Fruit fly (Drosophila melanogaster) whole organism, embryonic: ENCODE results near the gene Klp10A.
A peak's percentile ranks its signal among the peaks of the same experiment; 100 is the strongest.

Source experiments
- Antp ChIP-seq: fragments of 200-800 bp; sonication (Bioruptor generic); optimal IDR thresholded peaks from 3 replicates; lab custom pipeline; 2016; ENCODE audit warnings: missing biosample characterization, missing genetic modification characterization
- CG10274 ChIP-seq: fragments of 200-800 bp; sonication (Bioruptor generic); optimal IDR thresholded peaks from 3 replicates; lab custom pipeline; 2017; ENCODE audit warnings: missing biosample characterization, mild to moderate bottlenecking, missing genetic modification characterization
- CG12659 ChIP-seq: fragments of 200-800 bp; sonication (Bioruptor generic); optimal IDR thresholded peaks from 3 replicates; lab custom pipeline; 2017; ENCODE audit warnings: mild to moderate bottlenecking, missing biosample characterization, missing genetic modification reagents, missing genetic modification characterization
- CG13287 ChIP-seq: fragments of 200-800 bp; sonication (Bioruptor generic); IDR thresholded peaks from 2 replicates; pipeline ENCODE4 v1.3.6; 2022; ENCODE audit warnings: missing biosample characterization, missing genetic modification characterization; ENCODE audit not compliant: partially characterized antibody
- CG14710 ChIP-seq: fragments of 200-800 bp; sonication (Bioruptor generic); optimal IDR thresholded peaks from 3 replicates; lab custom pipeline; 2019; ENCODE audit warnings: missing biosample characterization, mild to moderate bottlenecking, missing genetic modification characterization, moderate library complexity
- CG15514 ChIP-seq: fragments of 200-800 bp; sonication (Bioruptor generic); optimal IDR thresholded peaks from 3 replicates; lab custom pipeline; 2017; ENCODE audit warnings: missing biosample characterization, missing genetic modification characterization, mild to moderate bottlenecking, moderate library complexity, missing genetic modification reagents
- CG15601 ChIP-seq: fragments of 200-800 bp; sonication (Bioruptor generic); optimal IDR thresholded peaks from 3 replicates; lab custom pipeline; 2019; ENCODE audit warnings: missing biosample characterization, mild to moderate bottlenecking, missing genetic modification characterization, moderate library complexity
- CG15696 ChIP-seq: fragments of 200-800 bp; sonication (Bioruptor generic); optimal IDR thresholded peaks from 2 replicates; lab custom pipeline; 2019; ENCODE audit warnings: missing biosample characterization, mild to moderate bottlenecking, missing genetic modification characterization, moderate library complexity
- CG17186 ChIP-seq: fragments of 200-800 bp; sonication (Bioruptor generic); optimal IDR thresholded peaks from 3 replicates; lab custom pipeline; 2017; ENCODE audit warnings: missing biosample characterization, missing genetic modification reagents, missing genetic modification characterization
- CG18011 ChIP-seq: fragments of 200-800 bp; sonication (Bioruptor generic); optimal IDR thresholded peaks from 2 replicates; lab custom pipeline; 2017; ENCODE audit warnings: missing biosample characterization, missing genetic modification characterization, mild to moderate bottlenecking, moderate library complexity, missing genotype
- CG2129 ChIP-seq: fragments of 200-800 bp; sonication (Bioruptor generic); IDR thresholded peaks from 2 replicates; pipeline ENCODE4 v1.3.6; 2022; ENCODE audit warnings: missing biosample characterization, missing genetic modification characterization; ENCODE audit not compliant: partially characterized antibody
- CG2199 ChIP-seq: fragments of 200-800 bp; sonication (Bioruptor generic); IDR thresholded peaks from 3 replicates; pipeline ENCODE4 v1.3.6; 2022; ENCODE audit warnings: missing biosample characterization, missing genetic modification characterization
- CG6765 ChIP-seq: fragments of 200-800 bp; sonication (Bioruptor generic); optimal IDR thresholded peaks from 3 replicates; lab custom pipeline; 2017; ENCODE audit warnings: missing biosample characterization, mild to moderate bottlenecking, missing genetic modification characterization
- CG7372 ChIP-seq: fragments of 200-800 bp; sonication (Bioruptor generic); IDR thresholded peaks from 2 replicates; pipeline ENCODE4 v1.3.6; 2022; ENCODE audit warnings: missing biosample characterization, missing genetic modification characterization
- CG7786 ChIP-seq: fragments of 200-800 bp; sonication (Bioruptor generic); optimal IDR thresholded peaks from 2 replicates; lab custom pipeline; 2016; ENCODE audit warnings: missing biosample characterization, missing genetic modification characterization
- CG7963 ChIP-seq: fragments of 200-800 bp; sonication (Bioruptor generic); IDR thresholded peaks from 3 replicates; pipeline ENCODE4 v1.3.6; 2022; ENCODE audit warnings: missing biosample characterization, missing genetic modification characterization; ENCODE audit not compliant: partially characterized antibody
- CG8359 ChIP-seq: fragments of 200-800 bp; sonication (Bioruptor generic); optimal IDR thresholded peaks from 2 replicates; lab custom pipeline; 2017; ENCODE audit warnings: missing biosample characterization, mild to moderate bottlenecking, missing genetic modification characterization, borderline replicate concordance
- CG9932 ChIP-seq: fragments of 200-800 bp; sonication (Bioruptor generic); IDR thresholded peaks from 2 replicates; pipeline ENCODE4 v1.3.6; 2022; ENCODE audit warnings: missing biosample characterization, missing genetic modification characterization
- D19B ChIP-seq: fragments of 200-800 bp; sonication (Bioruptor generic); optimal IDR thresholded peaks from 2 replicates; lab custom pipeline; 2017; ENCODE audit warnings: missing biosample characterization, mild to moderate bottlenecking, missing genetic modification characterization
- Ets65A ChIP-seq: fragments of 200-800 bp; sonication (Bioruptor generic); peaks from one replicate; lab custom pipeline; 2016; ENCODE audit warnings: missing biosample characterization, missing genetic modification characterization
- Gsc ChIP-seq: fragments of 200-800 bp; sonication (Bioruptor generic); IDR thresholded peaks from 2 replicates; pipeline ENCODE4 v1.3.6; 2022; ENCODE audit warnings: missing biosample characterization, missing genetic modification characterization
- Hr51 ChIP-seq, 2 experiments: fragments of 200-800 bp; sonication (Bioruptor generic); optimal IDR thresholded peaks; 2 replicates in 1 of 2; 3 replicates in 1 of 2; lab custom pipeline; 2016 to 2018; ENCODE audit warnings: missing biosample characterization in 2 of 2, missing genetic modification characterization in 2 of 2, mild to moderate bottlenecking in 1 of 2, moderate library complexity in 1 of 2
- Jarid2 ChIP-seq: fragments of 200-800 bp; sonication (Bioruptor generic); optimal IDR thresholded peaks from 3 replicates; lab custom pipeline; 2017; ENCODE audit warnings: mild to moderate bottlenecking, missing biosample characterization, missing genetic modification reagents, missing genetic modification characterization
- Lim3 ChIP-seq: fragments of 200-800 bp; sonication (Bioruptor generic); IDR thresholded peaks from 2 replicates; pipeline ENCODE4 v1.3.6; 2022; ENCODE audit warnings: missing biosample characterization, missing genetic modification characterization
- Pdp1 ChIP-seq, 2 experiments: fragments of 200-800 bp; sonication (Bioruptor generic); optimal IDR thresholded peaks; 3 replicates each; lab custom pipeline; 2016; ENCODE audit warnings: missing biosample characterization in 2 of 2, missing genetic modification characterization in 2 of 2, mild to moderate bottlenecking in 1 of 2, moderate library complexity in 1 of 2
- TFAM ChIP-seq: fragments of 200-800 bp; sonication (Bioruptor generic); optimal IDR thresholded peaks from 2 replicates; lab custom pipeline; 2017; ENCODE audit warnings: missing biosample characterization, missing genetic modification characterization, inconsistent platforms
- ash1 ChIP-seq: fragments of 200-800 bp; sonication (Bioruptor generic); optimal IDR thresholded peaks from 2 replicates; lab custom pipeline; 2018; ENCODE audit warnings: missing biosample characterization, mild to moderate bottlenecking, missing genetic modification characterization
- bigmax ChIP-seq: fragments of 200-800 bp; sonication (Bioruptor generic); optimal IDR thresholded peaks from 2 replicates; lab custom pipeline; 2018; ENCODE audit warnings: missing biosample characterization, mild to moderate bottlenecking, missing genetic modification characterization
- croc ChIP-seq: fragments of 200-800 bp; sonication (Bioruptor generic); conservative IDR thresholded peaks from 3 replicates; pipeline ENCODE4 v1.3.6; 2022; ENCODE audit warnings: missing biosample characterization, missing genetic modification characterization
- crol ChIP-seq: fragments of 200-800 bp; sonication (Bioruptor generic); IDR thresholded peaks from 2 replicates; pipeline ENCODE4 v1.3.6; 2022; ENCODE audit warnings: missing biosample characterization, missing genetic modification characterization
- da ChIP-seq: fragments of 200-800 bp; sonication (Bioruptor generic); optimal IDR thresholded peaks from 2 replicates; lab custom pipeline; 2016; ENCODE audit warnings: missing biosample characterization, missing genetic modification characterization
- danr ChIP-seq: fragments of 200-800 bp; sonication (Bioruptor generic); IDR thresholded peaks from 2 replicates; pipeline ENCODE4 v1.3.6; 2022; ENCODE audit warnings: missing biosample characterization, missing genetic modification characterization
- ems ChIP-seq: fragments of 200-800 bp; sonication (Bioruptor generic); optimal IDR thresholded peaks from 3 replicates; lab custom pipeline; 2016; ENCODE audit warnings: missing biosample characterization, missing genetic modification characterization
- en ChIP-seq: fragments of 200-800 bp; sonication (Bioruptor generic); optimal IDR thresholded peaks from 2 replicates; lab custom pipeline; 2016; ENCODE audit warnings: missing biosample characterization, missing genetic modification characterization
- ewg ChIP-seq: fragments of 200-800 bp; sonication (Bioruptor generic); optimal IDR thresholded peaks from 3 replicates; lab custom pipeline; 2017; ENCODE audit warnings: mild to moderate bottlenecking, missing biosample characterization, missing genetic modification reagents, missing genetic modification characterization
- gsb-n ChIP-seq: fragments of 200-800 bp; sonication (Bioruptor generic); optimal IDR thresholded peaks from 3 replicates; lab custom pipeline; 2018; ENCODE audit warnings: missing biosample characterization, mild to moderate bottlenecking, missing genetic modification characterization
- lilli ChIP-seq: fragments of 200-800 bp; sonication (Bioruptor generic); optimal IDR thresholded peaks from 3 replicates; lab custom pipeline; 2016; ENCODE audit warnings: missing biosample characterization, missing genetic modification characterization
- lov ChIP-seq, 2 experiments: fragments of 200-800 bp in 1 of 2; fragments of >200 bp in 1 of 2; sonication (Bioruptor generic) in 1 of 2; IDR thresholded peaks in 1 of 2; optimal IDR thresholded peaks in 1 of 2; 2 replicates in 1 of 2; 3 replicates in 1 of 2; pipeline versions ENCODE4 v1.3.6 to Lab custom; 2017 to 2022; ENCODE audit warnings: missing biosample characterization in 1 of 2, missing genetic modification characterization in 1 of 2
- pfk ChIP-seq: fragments of 200-800 bp; sonication (Bioruptor generic); optimal IDR thresholded peaks from 2 replicates; lab custom pipeline; 2018; ENCODE audit warnings: missing biosample characterization, mild to moderate bottlenecking, missing genetic modification characterization, moderate library complexity
- pnt ChIP-seq: fragments of 200-800 bp; sonication (Bioruptor generic); optimal IDR thresholded peaks from 3 replicates; lab custom pipeline; 2016; ENCODE audit warnings: missing biosample characterization, missing genetic modification characterization
- sc ChIP-seq, 3 experiments: fragments of >200 bp in 2 of 3; fragments of 200-800 bp in 1 of 3; sonication (Bioruptor generic) in 1 of 3; optimal IDR thresholded peaks; 2 replicates in 2 of 3; 3 replicates in 1 of 3; lab custom pipeline; 2017; ENCODE audit warnings: mild to moderate bottlenecking in 1 of 3, missing biosample characterization in 1 of 3, missing genetic modification characterization in 1 of 3, missing genetic modification reagents in 1 of 3
- sd ChIP-seq: fragments of 200-800 bp; sonication (Bioruptor generic); optimal IDR thresholded peaks from 3 replicates; lab custom pipeline; 2018; ENCODE audit warnings: missing biosample characterization, mild to moderate bottlenecking, missing genetic modification characterization, moderate library complexity
- sim ChIP-seq: fragments of 200-800 bp; sonication (Bioruptor generic); IDR thresholded peaks from 2 replicates; pipeline ENCODE4 v1.3.6; 2022; ENCODE audit warnings: missing biosample characterization, missing genetic modification characterization
- sna ChIP-seq: fragments of 200-800 bp; sonication (Bioruptor generic); IDR thresholded peaks from 2 replicates; pipeline ENCODE4 v1.3.6; 2022; ENCODE audit warnings: missing biosample characterization, missing genetic modification characterization; ENCODE audit not compliant: partially characterized antibody
- sob ChIP-seq: fragments of 200-800 bp; sonication (Bioruptor generic); IDR thresholded peaks from 2 replicates; pipeline ENCODE4 v1.3.6; 2022; ENCODE audit warnings: missing biosample characterization, missing genetic modification characterization
- tap ChIP-seq: fragments of 200-800 bp; optimal IDR thresholded peaks from 3 replicates; lab custom pipeline; 2019; ENCODE audit warnings: missing biosample characterization, mild to moderate bottlenecking, missing genetic modification characterization, moderate library complexity
- wor ChIP-seq: fragments of 200-800 bp; sonication (Bioruptor generic); IDR thresholded peaks from 2 replicates; pipeline ENCODE4 v1.3.6; 2022; ENCODE audit warnings: missing biosample characterization, missing genetic modification characterization

The Klp10A gene

DNA sequence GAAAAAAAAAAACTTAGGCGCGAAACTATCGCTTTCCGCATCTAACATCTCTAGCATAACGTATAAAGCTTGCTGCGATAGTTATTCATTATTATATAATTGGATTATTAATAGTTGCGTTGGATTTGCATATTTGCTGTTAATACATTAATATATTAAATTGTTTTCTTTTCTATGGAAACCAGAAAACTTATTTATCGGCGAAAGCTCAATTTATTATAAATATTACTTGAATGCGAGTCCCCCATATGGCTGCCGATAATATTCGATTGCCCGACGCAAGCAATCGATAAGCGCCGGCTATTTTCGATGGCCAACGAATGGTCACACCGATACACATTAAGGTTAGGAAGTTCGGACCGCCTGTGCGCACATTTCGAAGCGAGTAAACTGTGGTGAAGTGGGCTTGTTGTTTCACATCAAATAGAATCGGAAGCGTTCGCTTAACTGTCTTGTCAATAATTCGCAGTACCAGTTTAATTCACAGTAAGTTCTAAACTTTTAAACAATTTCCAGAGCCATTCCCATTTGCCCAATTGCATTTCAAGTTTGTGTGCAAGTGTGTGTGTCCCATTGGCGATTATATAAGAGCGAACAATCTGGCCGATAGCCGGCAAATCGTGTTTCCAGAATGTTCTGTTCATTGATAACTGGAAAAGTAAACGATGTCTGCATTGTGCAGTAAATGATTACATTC lies 28.6 kb downstream of the Klp10A start, which contains the start of gene Hsp60A (continued):
- TF ChIP-seq sc (optimal IDR thresholded peaks at IDR 0.05; lab: Kevin White, UChicago) (no peak), sc (GFP tag; optimal IDR thresholded peaks at IDR 0.05; lab: Kevin White, UChicago) (no peak), CG18011 (GFP tag; lab: Kevin White, UChicago) (no peak), CG7372 (GFP tag; lab: Robert Waterston, UW) (no peak), CG12659 (GFP tag; lab: Kevin White, UChicago) (peak; percentile 54), ewg (GFP tag; lab: Kevin White, UChicago) (no peak), pnt (GFP tag; lab: Kevin White, UChicago) (no peak), gsb-n (tag; lab: Kevin White, UChicago) (no peak), Lim3 (GFP tag; lab: Robert Waterston, UW) (no peak), CG7963 (GFP tag; lab: Robert Waterston, UW) (0 out of 3 replicates have a peak, but pooled peaks have one; percentile 54), Ets65A (GFP tag; lab: Kevin White, UChicago) (no peak), CG7786 (no peak), ash1 (no peak), TFAM (GFP tag; lab: Kevin White, UChicago) (no peak), sob (peak; percentile 52), CG15696 (peak; percentile 31), pfk (GFP tag; lab: Kevin White, UChicago) (no peak), Gsc (GFP tag; lab: Robert Waterston, UW) (no peak), Pdp1 (GFP tag; optimal IDR thresholded peaks at IDR 0.05; lab: Kevin White, UChicago) (peak in 1 of 2 experiments; percentile 96), CG2199 (GFP tag; lab: Robert Waterston, UW) (no peak), da (GFP tag; lab: Kevin White, UChicago) (no peak), wor (GFP tag; lab: Robert Waterston, UW) (no peak), Hr51 (GFP tag; optimal IDR thresholded peaks at IDR 0.05; lab: Kevin White, UChicago) (peak in 1 of 2 experiments; percentile 56), CG8359 (no peak), bigmax (GFP tag; lab: Kevin White, UChicago) (peak; percentile 95), CG15601 (tag; lab: Kevin White, UChicago) (peak; percentile 59), CG14710 (peak; percentile 75), CG6765 (no peak), lov (optimal IDR thresholded peaks at IDR 0.05; lab: Kevin White, UChicago) (no peak), lov (GFP tag; IDR thresholded peaks at IDR 0.05; lab: Robert Waterston, UW) (no peak), CG9932 (GFP tag; lab: Robert Waterston, UW) (peak; percentile 69), en (GFP tag; lab: Kevin White, UChicago) (no peak), CG17186 (GFP tag; lab: Kevin White, UChicago) (peak; percentile 12), crol (GFP tag; lab: Robert Waterston, UW) (no peak), CG10274 (no peak), sd (tag; lab: Kevin White, UChicago) (no peak), danr (GFP tag; lab: Robert Waterston, UW) (no peak), ems (GFP tag; lab: Kevin White, UChicago) (no peak), CG15514 (peak; percentile 76), Jarid2 (GFP tag; lab: Kevin White, UChicago) (no peak), CG2129 (peak; percentile 60; the same call in 1 of the 2 replicates), sna (GFP tag; lab: Robert Waterston, UW) (peak; percentile 76; the same call in 1 of the 2 replicates), D19B (GFP tag; lab: Kevin White, UChicago) (no peak), sim (no peak), CG13287 (GFP tag; lab: Robert Waterston, UW) (peak; percentile 91), Antp (GFP tag; lab: Kevin White, UChicago) (no peak), croc (GFP tag; lab: Robert Waterston, UW) (peak; percentile 32; the same call in 1 of the 3 replicates), tap (tag; lab: Kevin White, UChicago) (no peak), lilli (GFP tag; lab: Kevin White, UChicago) (peak; percentile 71)
